Fruit fly (Drosophila melanogaster): ENCODE data around the gene CG14411.
A peak's percentile ranks its signal among the peaks of the same experiment; 100 is the strongest.

Gene CG14411

dm6 chrX:14871028-14871427, 38.6 kb downstream of the CG14411 start, which contains the start of gene CG9518:
CG9518 (minus strand) TSS chrX:14871181.
- TF ChIP-seq sens (GFP tag), result peak; percentile 25
- TF ChIP-seq CG9215 (GFP tag; IDR thresholded peaks at IDR 0.05), result no peak
- TF ChIP-seq CG5180 (GFP tag; optimal IDR thresholded peaks at IDR 0.05), result peak; percentile 97
- 0 out of 4 replicates have a peak, but pooled peaks have one; percentile 29 for TF ChIP-seq chinmo (GFP tag; IDR thresholded peaks at IDR 0.05; ENCODE audit: partially characterized antibody)

dm6 chrX:14878917-14879316, 46.5 kb downstream of the CG14411 start:
- TF ChIP-seq CG11247 (GFP tag; IDR thresholded peaks at IDR 0.05) (peak; percentile 65), NK7.1 (GFP tag; optimal IDR thresholded peaks at IDR 0.05) (no peak), fd102C (GFP tag; optimal IDR thresholded peaks at IDR 0.05) (no peak), CTCF (GFP tag; optimal IDR thresholded peaks at IDR 0.05) (peak; percentile 86), vvl (GFP tag; IDR thresholded peaks at IDR 0.05) (peak; percentile 53; the same call in 1 of the 2 replicates)

- TF ChIP-seq Mad (GFP tag; optimal IDR thresholded peaks at IDR 0.05) (peak; percentile 8), wor (GFP tag; IDR thresholded peaks at IDR 0.05) (peak; percentile 86), psq (GFP tag; optimal IDR thresholded peaks at IDR 0.05) (peak; percentile 64), crc (GFP tag; optimal IDR thresholded peaks at IDR 0.05) (peak; percentile 72), gsb-n (tag; optimal IDR thresholded peaks at IDR 0.05) (peak; percentile 83), CG11696 (GFP tag; IDR thresholded peaks at IDR 0.05) (peak; percentile 61; the same call in 1 of the 2 replicates), lilli (GFP tag; optimal IDR thresholded peaks at IDR 0.05) (peak; percentile 79), CG15696 (tag; optimal IDR thresholded peaks at IDR 0.05) (no peak), fu2 (GFP tag; optimal IDR thresholded peaks at IDR 0.05) (peak; percentile 67), knrl (GFP tag; IDR thresholded peaks at IDR 0.05; ENCODE audit: partially characterized antibody) (no peak), CG8478 (optimal IDR thresholded peaks at IDR 0.05) (no peak), kah (GFP tag; optimal IDR thresholded peaks at IDR 0.05) (peak; percentile 69), dmrt11E (tag; optimal IDR thresholded peaks at IDR 0.05) (peak; percentile 26), Hr78 (GFP tag; optimal IDR thresholded peaks at IDR 0.05) (peak in 1 of 2 experiments; percentile 77), CG1602 (GFP tag; optimal IDR thresholded peaks at IDR 0.05) (peak; percentile 71), Dad (GFP tag; optimal IDR thresholded peaks at IDR 0.05) (peak; percentile 70), Lpt (GFP tag; optimal IDR thresholded peaks at IDR 0.05) (no peak), CG13424 (tag; optimal IDR thresholded peaks at IDR 0.05) (peak; percentile 88), jing (GFP tag; optimal IDR thresholded peaks at IDR 0.05) (peak; percentile 82), pita (GFP tag; optimal IDR thresholded peaks at IDR 0.05) (no peak), Hmr (GFP tag; optimal IDR thresholded peaks at IDR 0.05) (peak; percentile 65), CG4404 (GFP tag; IDR thresholded peaks at IDR 0.05) (peak; percentile 24; the same call in 1 of the 2 replicates), CG30020 (tag; optimal IDR thresholded peaks at IDR 0.05) (peak; percentile 33), CG9876 (GFP tag; optimal IDR thresholded peaks at IDR 0.05) (peak; percentile 45), CG1024 (GFP tag; IDR thresholded peaks at IDR 0.05) (peak; percentile 75), Side (GFP tag; optimal IDR thresholded peaks at IDR 0.05) (peak; percentile 84), CG11247 (GFP tag; IDR thresholded peaks at IDR 0.05) (peak; percentile 56; the same call in 1 of the 2 replicates), CG17186 (GFP tag; optimal IDR thresholded peaks at IDR 0.05) (peak; percentile 20), CG8388 (GFP tag; optimal IDR thresholded peaks at IDR 0.05) (peak; percentile 89), bigmax (GFP tag; optimal IDR thresholded peaks at IDR 0.05) (no peak), Neu2 (GFP tag; optimal IDR thresholded peaks at IDR 0.05; ENCODE audit: borderline replicate concordance) (no peak), CG1529 (GFP tag; optimal IDR thresholded peaks at IDR 0.05) (peak; percentile 84), Meics (GFP tag; optimal IDR thresholded peaks at IDR 0.05) (peak; percentile 73), sima (GFP tag; optimal IDR thresholded peaks at IDR 0.05) (peak; percentile 24), nerfin-1 (tag; optimal IDR thresholded peaks at IDR 0.05) (peak; percentile 84), Chrac-16 (GFP tag; optimal IDR thresholded peaks at IDR 0.05) (peak; percentile 64), CrebB (tag; optimal IDR thresholded peaks at IDR 0.05) (peak; percentile 53), chinmo (GFP tag; IDR thresholded peaks at IDR 0.05; ENCODE audit: partially characterized antibody) (no peak), maf-S (GFP tag; optimal IDR thresholded peaks at IDR 0.05) (peak; percentile 68), CG7839 (tag; optimal IDR thresholded peaks at IDR 0.05) (peak; percentile 89)
These were observed 50.2 kb downstream of the CG14411 start, which contains the start of the genes CG45064 and CG45065 for dm6 chrX:14882536-14883118. CG45064 (minus strand) TSS chrX:14882586. CG45065 (minus strand) TSS chrX:14882586.
